Fruit fly (Drosophila melanogaster): ENCODE data around the gene Oatp74D.

Gene Oatp74D

dm6 chr3L:17495266-17495961, 8.5 kb downstream of the Oatp74D start (continued):
- peak; percentile 75 for TF ChIP-seq acj6 (GFP tag; optimal IDR thresholded peaks at IDR 0.05)
- peak; percentile 56 for TF ChIP-seq CG8319 (GFP tag; optimal IDR thresholded peaks at IDR 0.05)
- peak; percentile 41 for TF ChIP-seq Eip93F (GFP tag; optimal IDR thresholded peaks at IDR 0.05)
- peak; percentile 77 for TF ChIP-seq pdm3 (GFP tag; optimal IDR thresholded peaks at IDR 0.05)
- peak; percentile 84 for TF ChIP-seq CG31627 (GFP tag; optimal IDR thresholded peaks at IDR 0.05)
- peak; percentile 69 for TF ChIP-seq Ets21C (GFP tag; optimal IDR thresholded peaks at IDR 0.05)
- peak; percentile 26 to 31 for TF ChIP-seq salr (GFP tag; optimal IDR thresholded peaks at IDR 0.05)
- peak; percentile 78 for TF ChIP-seq cyc (GFP tag; optimal IDR thresholded peaks at IDR 0.05)
- peak; percentile 38 for TF ChIP-seq CG11762 (GFP tag; optimal IDR thresholded peaks at IDR 0.05; ENCODE audit: insufficient read depth)
- peak; percentile 43 for TF ChIP-seq dsx (GFP tag; optimal IDR thresholded peaks at IDR 0.05; ENCODE audit: poor library complexity, severe bottlenecking)
- TF ChIP-seq Hr39 (GFP tag; optimal IDR thresholded peaks at IDR 0.05): peak; percentile 83
- TF ChIP-seq CG4318 (GFP tag; optimal IDR thresholded peaks at IDR 0.05): no peak
- peak; percentile 64 for TF ChIP-seq lz (GFP tag; optimal IDR thresholded peaks at IDR 0.05)
- peak; percentile 54 for TF ChIP-seq CG3032 (tag; optimal IDR thresholded peaks at IDR 0.05)
- TF ChIP-seq Smox (GFP tag; optimal IDR thresholded peaks at IDR 0.05): peak; percentile 76
- peak; percentile 84 for TF ChIP-seq Met (GFP tag; optimal IDR thresholded peaks at IDR 0.05)
- peak; percentile 23; the same call in 1 of the 2 replicates for TF ChIP-seq CG15336 (GFP tag; IDR thresholded peaks at IDR 0.05)
- peak; percentile 95 for TF ChIP-seq svp (GFP tag)
- TF ChIP-seq Hr4 (GFP tag; optimal IDR thresholded peaks at IDR 0.05): peak; percentile 54
- TF ChIP-seq CG34406 (GFP tag; optimal IDR thresholded peaks at IDR 0.05): peak; percentile 68
- peak; percentile 70 for TF ChIP-seq CG6808 (GFP tag; optimal IDR thresholded peaks at IDR 0.05)
- no peak for TF ChIP-seq Gug (GFP tag; IDR thresholded peaks at IDR 0.05)
- TF ChIP-seq Lpt (GFP tag; optimal IDR thresholded peaks at IDR 0.05): no peak
- TF ChIP-seq Ets96B (tag; optimal IDR thresholded peaks at IDR 0.05): peak; percentile 71
- peak; percentile 44 for TF ChIP-seq CG10631 (GFP tag; optimal IDR thresholded peaks at IDR 0.05)
- peak; percentile 63 for TF ChIP-seq spab (GFP tag; optimal IDR thresholded peaks at IDR 0.05)
- TF ChIP-seq CG8632 (GFP tag; optimal IDR thresholded peaks at IDR 0.05): peak; percentile 55
- no peak for TF ChIP-seq CG9139 (GFP tag; optimal IDR thresholded peaks at IDR 0.05)
- TF ChIP-seq ss (GFP tag; optimal IDR thresholded peaks at IDR 0.05): peak; percentile 60 to 96
- TF ChIP-seq CG11902 (GFP tag; optimal IDR thresholded peaks at IDR 0.05): peak; percentile 61

dm6 chr3L:17496012-17496411, 9.1 kb downstream of the Oatp74D start:
- no peak for TF ChIP-seq Ets21C (GFP tag; optimal IDR thresholded peaks at IDR 0.05)
- TF ChIP-seq ss (GFP tag; optimal IDR thresholded peaks at IDR 0.05): no peak
- no peak for TF ChIP-seq Smox (GFP tag; optimal IDR thresholded peaks at IDR 0.05)
- TF ChIP-seq fd59A (GFP tag; optimal IDR thresholded peaks at IDR 0.05): no peak
- TF ChIP-seq svp (GFP tag): no peak
- no peak for TF ChIP-seq CG8319 (GFP tag; optimal IDR thresholded peaks at IDR 0.05)
- no peak for TF ChIP-seq Eip75B (GFP tag; optimal IDR thresholded peaks at IDR 0.05)
- TF ChIP-seq Hr39 (GFP tag; optimal IDR thresholded peaks at IDR 0.05): no peak
- TF ChIP-seq CG11762 (GFP tag; optimal IDR thresholded peaks at IDR 0.05; ENCODE audit: insufficient read depth): no peak
- no peak for TF ChIP-seq CG10631 (GFP tag; optimal IDR thresholded peaks at IDR 0.05)
- no peak for TF ChIP-seq Met (GFP tag; optimal IDR thresholded peaks at IDR 0.05)
- TF ChIP-seq net (GFP tag; optimal IDR thresholded peaks at IDR 0.05): no peak

dm6 chr3L:17496871-17497492, 10.1 kb downstream of the Oatp74D start:
- TF ChIP-seq OdsH (GFP tag; optimal IDR thresholded peaks at IDR 0.05) (peak; percentile 85), fkh (GFP tag; optimal IDR thresholded peaks at IDR 0.05) (peak; percentile 2), salr (GFP tag; optimal IDR thresholded peaks at IDR 0.05) (peak; percentile 61 to 82), Lpt (GFP tag; optimal IDR thresholded peaks at IDR 0.05) (peak; percentile 72), CG6808 (GFP tag; optimal IDR thresholded peaks at IDR 0.05) (peak; percentile 86), vri (GFP tag; optimal IDR thresholded peaks at IDR 0.05) (no peak), achi (GFP tag; optimal IDR thresholded peaks at IDR 0.05) (peak; percentile 80), CG4318 (GFP tag; optimal IDR thresholded peaks at IDR 0.05) (peak; percentile 75), Ets21C (GFP tag; optimal IDR thresholded peaks at IDR 0.05) (no peak), dac (GFP tag; optimal IDR thresholded peaks at IDR 0.05) (peak; percentile 59), Sox14 (GFP tag; optimal IDR thresholded peaks at IDR 0.05) (peak; percentile 85), svp (GFP tag) (peak; percentile 77), Hr4 (GFP tag; optimal IDR thresholded peaks at IDR 0.05) (peak; percentile 91), CG6163 (GFP tag; IDR thresholded peaks at IDR 0.05) (peak; percentile 85), CG31627 (GFP tag; optimal IDR thresholded peaks at IDR 0.05) (peak; percentile 43), Met (GFP tag; optimal IDR thresholded peaks at IDR 0.05) (peak; percentile 51), CG6792 (GFP tag; optimal IDR thresholded peaks at IDR 0.05) (peak; percentile 75), ss (GFP tag; optimal IDR thresholded peaks at IDR 0.05) (peak; percentile 69 to 88), Eip75B (GFP tag; optimal IDR thresholded peaks at IDR 0.05) (peak; percentile 84), net (GFP tag; optimal IDR thresholded peaks at IDR 0.05) (peak; percentile 84), topi (GFP tag; optimal IDR thresholded peaks at IDR 0.05) (peak; percentile 67), Eip93F (GFP tag; optimal IDR thresholded peaks at IDR 0.05) (no peak), lz (GFP tag; optimal IDR thresholded peaks at IDR 0.05) (peak; percentile 42), Sox102F (GFP tag; optimal IDR thresholded peaks at IDR 0.05) (peak; percentile 43)

Measured in whole organism, prepupa.